Worm (Caenorhabditis elegans): ENCODE measurements around the gene F59A7.7.

Gene F59A7.7

ce11 chrV:2011777-2012176 lies at the start of gene F59A7.7:
Gene F59A7.7, plus strand, starts transcription at chrV:2012077.
- TF ChIP-seq pha-4 (tag; optimal IDR thresholded peaks at IDR 0.05) = no peak
- no peak for TF ChIP-seq mep-1 (tag; optimal IDR thresholded peaks at IDR 0.05)
- TF ChIP-seq nhr-76 (tag; optimal IDR thresholded peaks at IDR 0.05) = no peak
- TF ChIP-seq ztf-11 (tag; optimal IDR thresholded peaks at IDR 0.05) = no peak
- TF ChIP-seq lin-32 (GFP tag; optimal IDR thresholded peaks at IDR 0.05) = no peak
- no peak for TF ChIP-seq ceh-39 (tag; optimal IDR thresholded peaks at IDR 0.05)
- no peak for TF ChIP-seq unc-120 (tag; optimal IDR thresholded peaks at IDR 0.05; ENCODE audit: poor library complexity, severe bottlenecking)
- TF ChIP-seq ces-1 (GFP tag; optimal IDR thresholded peaks at IDR 0.05) = no peak
- no peak for TF ChIP-seq elt-1 (tag; optimal IDR thresholded peaks at IDR 0.05; ENCODE audit: borderline replicate concordance, insufficient read depth)
- TF ChIP-seq nhr-12 (tag; optimal IDR thresholded peaks at IDR 0.05) = no peak
- no peak for TF ChIP-seq M03D4.4 (tag; optimal IDR thresholded peaks at IDR 0.05)
- no peak for TF ChIP-seq mab-5 (tag; optimal IDR thresholded peaks at IDR 0.05)
- TF ChIP-seq drap-1 (GFP tag; optimal IDR thresholded peaks at IDR 0.05) = no peak

ce11 chrV:1964806-1965205 lies 47.1 kb upstream of the F59A7.7 start, which contains the start of gene srj-15:
Gene srj-15, minus strand, starts transcription at chrV:1964906.
- TF ChIP-seq mep-1 (tag; optimal IDR thresholded peaks at IDR 0.05) (no peak), ceh-43 (GFP tag; optimal IDR thresholded peaks at IDR 0.05) (no peak), drap-1 (GFP tag; optimal IDR thresholded peaks at IDR 0.05) (no peak), flh-1 (GFP tag; optimal IDR thresholded peaks at IDR 0.05) (no peak), sem-2 (GFP tag; optimal IDR thresholded peaks at IDR 0.05) (no peak), mls-2 (tag; optimal IDR thresholded peaks at IDR 0.05) (no peak)

ce11 chrV:1966962-1967361 lies 44.9 kb upstream of the F59A7.7 start:
- TF ChIP-seq sem-2 (GFP tag; optimal IDR thresholded peaks at IDR 0.05) (no peak), cnd-1 (tag; optimal IDR thresholded peaks at IDR 0.05) (no peak), zip-8 (tag; optimal IDR thresholded peaks at IDR 0.05) (no peak), ceh-83 (GFP tag; optimal IDR thresholded peaks at IDR 0.05) (no peak), lin-32 (GFP tag; optimal IDR thresholded peaks at IDR 0.05) (no peak), lin-13 (tag; optimal IDR thresholded peaks at IDR 0.05) (no peak), ceh-39 (tag; optimal IDR thresholded peaks at IDR 0.05) (no peak), blmp-1 (tag; optimal IDR thresholded peaks at IDR 0.05) (no peak), elt-1 (tag; optimal IDR thresholded peaks at IDR 0.05; ENCODE audit: borderline replicate concordance, insufficient read depth) (no peak), ham-2 (GFP tag; optimal IDR thresholded peaks at IDR 0.05) (no peak)

ce11 chrV:1968809-1969208 lies 43.1 kb upstream of the F59A7.7 start:
- TF ChIP-seq mab-5 (tag; optimal IDR thresholded peaks at IDR 0.05) = no peak
- TF ChIP-seq unc-62 (GFP tag; optimal IDR thresholded peaks at IDR 0.05) = no peak
- TF ChIP-seq unc-120 (tag; optimal IDR thresholded peaks at IDR 0.05; ENCODE audit: poor library complexity, severe bottlenecking) = no peak
- no peak for TF ChIP-seq flh-1 (GFP tag; optimal IDR thresholded peaks at IDR 0.05)
- no peak for TF ChIP-seq zip-8 (tag; optimal IDR thresholded peaks at IDR 0.05)
- TF ChIP-seq hlh-1 (tag; optimal IDR thresholded peaks at IDR 0.05) = no peak
- TF ChIP-seq mls-2 (tag; optimal IDR thresholded peaks at IDR 0.05) = no peak
- TF ChIP-seq ham-2 (GFP tag; optimal IDR thresholded peaks at IDR 0.05) = no peak
- no peak for TF ChIP-seq elt-1 (tag; optimal IDR thresholded peaks at IDR 0.05; ENCODE audit: borderline replicate concordance, insufficient read depth)
- no peak for TF ChIP-seq tbx-8 (GFP tag; optimal IDR thresholded peaks at IDR 0.05)
- no peak for TF ChIP-seq sptf-1 (tag; optimal IDR thresholded peaks at IDR 0.05)
- TF ChIP-seq lin-32 (GFP tag; optimal IDR thresholded peaks at IDR 0.05) = no peak
- no peak for TF ChIP-seq bed-3 (GFP tag; optimal IDR thresholded peaks at IDR 0.05)
- no peak for TF ChIP-seq blmp-1 (tag; optimal IDR thresholded peaks at IDR 0.05)
- TF ChIP-seq nhr-237 (tag; optimal IDR thresholded peaks at IDR 0.05) = no peak
- TF ChIP-seq sem-2 (GFP tag; optimal IDR thresholded peaks at IDR 0.05) = no peak
- TF ChIP-seq lin-13 (tag; optimal IDR thresholded peaks at IDR 0.05) = no peak
- TF ChIP-seq snpc-4 (tag; optimal IDR thresholded peaks at IDR 0.05) = no peak
- no peak for TF ChIP-seq M03D4.4 (tag; optimal IDR thresholded peaks at IDR 0.05)
- no peak for TF ChIP-seq nhr-12 (tag; optimal IDR thresholded peaks at IDR 0.05)

ce11 chrV:1969228-1969627 lies 42.6 kb upstream of the F59A7.7 start, which contains the start of gene acs-3:
Gene acs-3, plus strand, starts transcription at chrV:1969528.
- TF ChIP-seq hlh-1 (tag; optimal IDR thresholded peaks at IDR 0.05) (no peak), zip-8 (tag; optimal IDR thresholded peaks at IDR 0.05) (no peak), pha-4 (tag; optimal IDR thresholded peaks at IDR 0.05) (no peak), flh-1 (GFP tag; optimal IDR thresholded peaks at IDR 0.05) (no peak), blmp-1 (tag; optimal IDR thresholded peaks at IDR 0.05) (no peak), lin-13 (tag; optimal IDR thresholded peaks at IDR 0.05) (no peak), mep-1 (tag; optimal IDR thresholded peaks at IDR 0.05) (no peak), ztf-11 (tag; optimal IDR thresholded peaks at IDR 0.05) (no peak), snpc-4 (tag; optimal IDR thresholded peaks at IDR 0.05) (no peak), sem-2 (GFP tag; optimal IDR thresholded peaks at IDR 0.05) (no peak), mab-5 (tag; optimal IDR thresholded peaks at IDR 0.05) (no peak), sptf-1 (tag; optimal IDR thresholded peaks at IDR 0.05) (no peak), elt-1 (tag; optimal IDR thresholded peaks at IDR 0.05; ENCODE audit: borderline replicate concordance, insufficient read depth) (no peak), bed-3 (GFP tag; optimal IDR thresholded peaks at IDR 0.05) (no peak), nhr-12 (tag; optimal IDR thresholded peaks at IDR 0.05) (no peak), elt-3 (tag; optimal IDR thresholded peaks at IDR 0.05) (no peak)

Data from whole organism, mixed stage, embryonic.